Fruit fly (Drosophila melanogaster) whole organism, adult: ENCODE measurements around the gene CG15529.

Source experiments
- CG12768 ChIP-seq: fragments of 200-800 bp; sonication (Bioruptor generic); optimal IDR thresholded peaks from 2 replicates; lab custom pipeline; 2017; ENCODE audit warnings: missing biosample characterization, missing genetic modification characterization, mild to moderate bottlenecking, moderate library complexity, missing genetic modification reagents
- CG14711 ChIP-seq: fragments of 200-800 bp; sonication (Bioruptor generic); optimal IDR thresholded peaks from 2 replicates; lab custom pipeline; 2018; ENCODE audit warnings: missing biosample characterization, mild to moderate bottlenecking, missing genetic modification characterization, moderate library complexity
- CG1620 ChIP-seq: fragments of 200-800 bp; sonication (Bioruptor generic); optimal IDR thresholded peaks from 2 replicates; lab custom pipeline; 2016; ENCODE audit warnings: missing biosample characterization, missing genetic modification characterization
- CG5204 ChIP-seq: fragments of 200-800 bp; sonication (Bioruptor generic); optimal IDR thresholded peaks from 2 replicates; lab custom pipeline; 2016; ENCODE audit warnings: missing biosample characterization, missing genetic modification characterization
- Hr96 ChIP-seq: fragments of 200-800 bp; sonication (Bioruptor generic); optimal IDR thresholded peaks from 2 replicates; lab custom pipeline; 2016; ENCODE audit warnings: missing biosample characterization, missing genetic modification characterization
- Mnt ChIP-seq: fragments of 200-800 bp; sonication (Bioruptor generic); optimal IDR thresholded peaks from 2 replicates; lab custom pipeline; 2016; ENCODE audit warnings: missing biosample characterization, mild to moderate bottlenecking, missing genetic modification characterization
- kay ChIP-seq: fragments of 200-800 bp; sonication (Bioruptor generic); peaks from one replicate; lab custom pipeline; 2016; ENCODE audit warnings: missing biosample characterization, missing genetic modification characterization, borderline replicate concordance
- pad ChIP-seq: fragments of 200-800 bp; sonication (Bioruptor generic); optimal IDR thresholded peaks from 3 replicates; lab custom pipeline; 2017; ENCODE audit warnings: missing biosample characterization, missing genetic modification characterization, mild to moderate bottlenecking, moderate library complexity, missing genetic modification reagents

DNA sequence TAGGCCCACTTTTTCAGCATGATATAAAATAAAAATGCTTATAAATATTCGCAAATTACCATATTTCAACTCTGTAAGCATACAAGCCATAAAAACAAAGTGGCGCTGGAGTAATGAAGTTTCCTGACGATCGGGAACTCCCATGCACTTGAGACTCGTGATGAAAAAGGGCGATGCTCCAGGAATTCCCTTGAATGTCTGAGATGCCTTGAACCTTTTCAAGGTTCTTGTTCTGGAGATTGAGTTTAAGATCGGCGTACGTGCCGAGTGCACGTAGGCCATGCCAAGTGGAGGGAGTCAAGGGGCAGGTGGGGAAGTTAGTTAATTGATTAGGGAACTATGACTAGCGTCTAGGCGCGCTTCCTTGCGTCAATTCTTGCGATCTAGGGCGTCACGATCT lies 32.0 kb downstream of the CG15529 start:
- TF ChIP-seq kay (GFP tag; lab: Kevin White, UChicago) (no peak), Hr96 (GFP tag; lab: Kevin White, UChicago) (no peak), CG1620 (GFP tag; lab: Kevin White, UChicago) (no peak), CG14711 (no peak), CG12768 (no peak), Mnt (GFP tag; lab: Kevin White, UChicago) (no peak), CG5204 (GFP tag; lab: Kevin White, UChicago) (no peak), pad (GFP tag; lab: Kevin White, UChicago) (no peak)
